Worm (Caenorhabditis elegans) whole organism, early embryonic: ENCODE results near the gene mms-19.

Experiments
- ama-1 ChIP-seq: fragments of 150-350 bp; optimal IDR thresholded peaks from 2 replicates; lab custom pipeline; 2014
- ceh-13 ChIP-seq: fragments of 200-800 bp; sonication (Bioruptor generic); optimal IDR thresholded peaks from 2 replicates; lab custom pipeline; 2018; ENCODE audit warnings: mild to moderate bottlenecking, missing genetic modification characterization, missing compliant biosample characterization
- hmg-4 ChIP-seq: fragments of 200-800 bp; sonication (Bioruptor generic); optimal IDR thresholded peaks from 2 replicates; lab custom pipeline; 2018; ENCODE audit warnings: mild to moderate bottlenecking, missing genetic modification characterization, missing compliant biosample characterization
- tra-4 ChIP-seq: sonication (generic microtip); optimal IDR thresholded peaks from 2 replicates; lab custom pipeline; 2017; ENCODE audit warnings: missing genetic modification characterization, missing compliant biosample characterization

ce11 chrV:5477719-5478118 lies 36.4 kb upstream of the mms-19 start:
- TF ChIP-seq ama-1 (lab: Kevin White, UChicago) (no peak), hmg-4 (GFP tag; lab: Kevin White, UChicago) (no peak), tra-4 (tag; lab: Kevin White, UChicago) (no peak), ceh-13 (GFP tag; lab: Kevin White, UChicago) (no peak)
